Worm (Caenorhabditis elegans) whole organism, midembryonic: ENCODE results near the gene atn-1.

Experiments
- T22C8.4 ChIP-seq: fragments of 200-800 bp; sonication (Bioruptor generic); IDR thresholded peaks from 2 replicates; pipeline ENCODE4 v1.3.6; 2022; ENCODE audit warnings: missing genetic modification characterization, missing compliant biosample characterization
- cog-1 ChIP-seq: sonication (generic microtip); optimal IDR thresholded peaks from 2 replicates; lab custom pipeline; 2016; ENCODE audit warnings: missing genetic modification characterization, missing compliant biosample characterization
- flt-1 ChIP-seq: fragments of 200-800 bp; sonication (Bioruptor generic); IDR thresholded peaks from 2 replicates; pipeline ENCODE4 v1.3.6; 2022; ENCODE audit warnings: missing genetic modification characterization, missing compliant biosample characterization
- klf-2 ChIP-seq: fragments of 200-800 bp; sonication (Bioruptor generic); conservative IDR thresholded peaks from 2 replicates; pipeline ENCODE4 v1.3.6; 2022; ENCODE audit warnings: missing genetic modification reagents, missing genetic modification characterization, missing compliant biosample characterization
- med-1 ChIP-seq: sonication (generic microtip); optimal IDR thresholded peaks from 2 replicates; lab custom pipeline; 2017; ENCODE audit warnings: missing genetic modification characterization, mild to moderate bottlenecking, missing compliant biosample characterization, antibody characterized with exemption, missing genetic modification reagents; ENCODE audit not compliant: insufficient read depth
- ref-1 ChIP-seq: fragments of 200-800 bp; sonication (Bioruptor generic); conservative IDR thresholded peaks from 2 replicates; pipeline ENCODE4 v1.3.6; 2022; ENCODE audit warnings: missing genetic modification reagents, missing genetic modification characterization, missing compliant biosample characterization
- tab-1 ChIP-seq: fragments of 200-800 bp; sonication (Bioruptor generic); IDR thresholded peaks from 2 replicates; pipeline ENCODE4 v1.3.6; 2022; ENCODE audit warnings: missing genetic modification characterization, missing compliant biosample characterization
- ztf-29 ChIP-seq: fragments of 200-800 bp; sonication (Bioruptor generic); IDR thresholded peaks from 2 replicates; pipeline ENCODE4 v1.3.6; 2022; ENCODE audit warnings: missing genetic modification reagents, missing genetic modification characterization, missing compliant biosample characterization

- TF ChIP-seq flt-1 (GFP tag; lab: Robert Waterston, UW) (no peak), klf-2 (GFP tag; lab: Robert Waterston, UW) (no peak), cog-1 (tag; lab: Kevin White, UChicago) (no peak), tab-1 (GFP tag; lab: Robert Waterston, UW) (no peak), T22C8.4 (GFP tag; lab: Robert Waterston, UW) (no peak), ref-1 (GFP tag; lab: Robert Waterston, UW) (no peak), med-1 (GFP tag; lab: Kevin White, UChicago) (no peak), ztf-29 (GFP tag; lab: Robert Waterston, UW) (no peak)
These were observed 36.8 kb upstream of the atn-1 start, which contains the start of gene pals-37 for ce11 chrV:12441420-12441819.
